Worm (Caenorhabditis elegans) whole organism, L4 larva: ENCODE data around the gene catp-2.

Experiments used
- ama-1 ChIP-seq: fragments of 150-350 bp; optimal IDR thresholded peaks from 2 replicates; lab custom pipeline; 2014; ENCODE audit warnings: inconsistent platforms, mixed read lengths
- fkh-10 ChIP-seq: fragments of 150-350 bp; optimal IDR thresholded peaks from 2 replicates; lab custom pipeline; 2014; ENCODE audit warnings: missing biosample characterization, missing genetic modification reagents, missing genetic modification characterization
- hlh-11 ChIP-seq: fragments of 200-800 bp; sonication (Bioruptor generic); optimal IDR thresholded peaks from 2 replicates; lab custom pipeline; 2018; ENCODE audit warnings: mild to moderate bottlenecking, missing genetic modification characterization, missing compliant biosample characterization
- nhr-28 ChIP-seq: fragments of 150-350 bp; optimal IDR thresholded peaks from 2 replicates; lab custom pipeline; 2014; ENCODE audit warnings: missing biosample characterization, missing genetic modification characterization
- nhr-76 ChIP-seq: fragments of 150-350 bp; optimal IDR thresholded peaks from 2 replicates; lab custom pipeline; 2014; ENCODE audit warnings: missing biosample characterization, missing genetic modification characterization
- pqm-1 ChIP-seq: sonication (generic microtip); optimal IDR thresholded peaks from 2 replicates; lab custom pipeline; 2017; ENCODE audit warnings: missing biosample characterization, missing genetic modification characterization
- skn-1 ChIP-seq: fragments of 150-350 bp; optimal IDR thresholded peaks from 2 replicates; lab custom pipeline; 2014; ENCODE audit warnings: missing biosample characterization, missing genetic modification characterization
- unc-39 ChIP-seq: sonication (generic microtip); optimal IDR thresholded peaks from 2 replicates; lab custom pipeline; 2017; ENCODE audit warnings: missing biosample characterization, missing genetic modification characterization

ce11 chrV:4964671-4965420 is 30.3 kb downstream of the catp-2 start:
- peak; percentile 33 for TF ChIP-seq hlh-11 (tag; lab: Kevin White, UChicago)
- no peak for TF ChIP-seq unc-39 (tag; lab: Kevin White, UChicago)
- no peak for TF ChIP-seq ama-1 (lab: Kevin White, UChicago)
- peak; percentile 84 for TF ChIP-seq pqm-1
- TF ChIP-seq nhr-76 (tag; lab: Kevin White, UChicago) = no peak
- TF ChIP-seq nhr-28 (tag; lab: Kevin White, UChicago) = peak; percentile 18
- TF ChIP-seq skn-1 = no peak
- TF ChIP-seq fkh-10 (GFP tag; lab: Kevin White, UChicago) = no peak
